Worm (Caenorhabditis elegans) whole organism, midembryonic: ENCODE data around the gene nhr-270.

Experiments used
- T22C8.4 ChIP-seq: fragments of 200-800 bp; sonication (Bioruptor generic); IDR thresholded peaks from 2 replicates; pipeline ENCODE4 v1.3.6; 2022; ENCODE audit warnings: missing genetic modification characterization, missing compliant biosample characterization
- cog-1 ChIP-seq: sonication (generic microtip); optimal IDR thresholded peaks from 2 replicates; lab custom pipeline; 2016; ENCODE audit warnings: missing genetic modification characterization, missing compliant biosample characterization
- flt-1 ChIP-seq: fragments of 200-800 bp; sonication (Bioruptor generic); IDR thresholded peaks from 2 replicates; pipeline ENCODE4 v1.3.6; 2022; ENCODE audit warnings: missing genetic modification characterization, missing compliant biosample characterization
- klf-2 ChIP-seq: fragments of 200-800 bp; sonication (Bioruptor generic); conservative IDR thresholded peaks from 2 replicates; pipeline ENCODE4 v1.3.6; 2022; ENCODE audit warnings: missing genetic modification reagents, missing genetic modification characterization, missing compliant biosample characterization
- med-1 ChIP-seq: sonication (generic microtip); optimal IDR thresholded peaks from 2 replicates; lab custom pipeline; 2017; ENCODE audit warnings: missing genetic modification characterization, mild to moderate bottlenecking, missing compliant biosample characterization, antibody characterized with exemption, missing genetic modification reagents; ENCODE audit not compliant: insufficient read depth
- ref-1 ChIP-seq: fragments of 200-800 bp; sonication (Bioruptor generic); conservative IDR thresholded peaks from 2 replicates; pipeline ENCODE4 v1.3.6; 2022; ENCODE audit warnings: missing genetic modification reagents, missing genetic modification characterization, missing compliant biosample characterization
- tab-1 ChIP-seq: fragments of 200-800 bp; sonication (Bioruptor generic); IDR thresholded peaks from 2 replicates; pipeline ENCODE4 v1.3.6; 2022; ENCODE audit warnings: missing genetic modification characterization, missing compliant biosample characterization
- ztf-23 ChIP-seq: fragments of 200-800 bp; sonication (Bioruptor generic); IDR thresholded peaks from 2 replicates; pipeline ENCODE4 v1.3.6; 2022; ENCODE audit warnings: missing genetic modification reagents, missing genetic modification characterization, missing compliant biosample characterization
- ztf-29 ChIP-seq: fragments of 200-800 bp; sonication (Bioruptor generic); IDR thresholded peaks from 2 replicates; pipeline ENCODE4 v1.3.6; 2022; ENCODE audit warnings: missing genetic modification reagents, missing genetic modification characterization, missing compliant biosample characterization

nhr-270 gene

DNA sequence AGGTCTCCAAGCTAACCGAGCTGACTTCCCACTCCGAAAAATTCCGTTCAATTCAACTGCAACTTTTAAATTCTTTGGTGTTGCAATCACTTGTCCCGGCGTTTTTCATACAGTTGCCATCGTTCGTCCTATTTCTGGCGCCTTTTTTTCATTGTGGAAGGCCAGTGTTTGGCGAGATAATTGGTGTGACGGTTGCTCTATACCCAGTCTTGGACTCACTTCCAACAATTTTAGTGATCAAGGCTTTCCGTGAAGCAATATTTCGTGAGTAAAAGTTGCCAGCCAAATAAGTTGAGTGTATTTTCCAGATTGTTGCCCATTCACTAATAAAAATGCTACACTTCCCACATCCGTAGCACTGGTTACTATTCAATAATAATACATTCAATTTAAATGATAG is 32.3 kb downstream of the nhr-270 start:
- no peak for TF ChIP-seq klf-2 (GFP tag; lab: Robert Waterston, UW)
- TF ChIP-seq cog-1 (tag; lab: Kevin White, UChicago), result no peak
- no peak for TF ChIP-seq ref-1 (GFP tag; lab: Robert Waterston, UW)
- no peak for TF ChIP-seq T22C8.4 (GFP tag; lab: Robert Waterston, UW)
- TF ChIP-seq med-1, result no peak
- TF ChIP-seq ztf-29, result no peak
- TF ChIP-seq ztf-23, result no peak
- TF ChIP-seq tab-1, result no peak
- TF ChIP-seq flt-1 (GFP tag; lab: Robert Waterston, UW), result no peak

DNA sequence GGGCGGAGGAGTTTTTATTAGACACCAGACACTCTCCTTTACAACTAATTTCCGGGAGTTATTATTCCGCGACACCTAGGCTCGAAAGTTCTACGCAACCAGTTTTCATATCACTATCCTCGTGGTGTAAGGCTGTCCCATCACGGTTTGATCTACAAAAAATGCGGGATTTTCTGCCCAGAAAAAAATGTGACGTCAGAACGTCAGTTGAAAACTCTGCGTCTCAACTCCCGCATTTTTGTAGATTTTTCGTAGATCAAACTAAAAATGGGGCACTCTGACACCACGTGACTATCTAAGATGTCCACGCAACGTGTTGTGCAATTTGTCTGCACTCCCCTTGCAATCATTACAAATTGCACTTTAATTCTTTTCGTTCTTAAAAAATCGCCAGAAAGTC is 39.8 kb downstream of the nhr-270 start, which contains the start of gene str-238:
TSS of gene str-238 (plus strand) at position 301 of the 400 bp plus-strand sequence.
- TF ChIP-seq ref-1 (GFP tag; lab: Robert Waterston, UW), result no peak
- no peak for TF ChIP-seq med-1
- no peak for TF ChIP-seq ztf-29
- TF ChIP-seq ztf-23, result no peak
- no peak for TF ChIP-seq flt-1 (GFP tag; lab: Robert Waterston, UW)
- TF ChIP-seq T22C8.4 (GFP tag; lab: Robert Waterston, UW), result no peak
- no peak for TF ChIP-seq klf-2 (GFP tag; lab: Robert Waterston, UW)
- no peak for TF ChIP-seq tab-1
- no peak for TF ChIP-seq cog-1 (tag; lab: Kevin White, UChicago)

DNA sequence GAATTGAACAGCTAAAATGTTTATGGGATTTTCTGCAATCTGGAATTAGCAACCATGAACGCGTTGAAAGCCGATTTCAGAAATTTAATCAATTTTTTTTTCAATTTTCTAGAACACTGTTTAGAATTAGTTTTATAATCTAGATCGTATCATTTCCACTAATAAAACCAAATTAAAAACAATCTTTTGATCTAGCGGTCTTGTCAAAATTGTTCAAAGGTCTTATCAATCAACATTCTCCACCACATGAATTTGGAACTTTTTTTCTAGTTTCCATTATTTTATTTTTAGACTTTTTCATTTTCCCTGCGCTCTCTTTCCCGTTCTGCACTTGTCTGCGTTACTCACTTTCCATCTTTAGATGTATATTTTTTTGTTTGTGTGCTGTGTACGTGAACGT is 42.2 kb downstream of the nhr-270 start, which contains the start of gene srp-2:
TSS of gene srp-2 (plus strand) at position 301 of the 400 bp plus-strand sequence.
- TF ChIP-seq ref-1 (GFP tag; lab: Robert Waterston, UW) (no peak), ztf-23 (no peak), cog-1 (tag; lab: Kevin White, UChicago) (no peak), klf-2 (GFP tag; lab: Robert Waterston, UW) (no peak), flt-1 (GFP tag; lab: Robert Waterston, UW) (no peak), ztf-29 (no peak)

DNA sequence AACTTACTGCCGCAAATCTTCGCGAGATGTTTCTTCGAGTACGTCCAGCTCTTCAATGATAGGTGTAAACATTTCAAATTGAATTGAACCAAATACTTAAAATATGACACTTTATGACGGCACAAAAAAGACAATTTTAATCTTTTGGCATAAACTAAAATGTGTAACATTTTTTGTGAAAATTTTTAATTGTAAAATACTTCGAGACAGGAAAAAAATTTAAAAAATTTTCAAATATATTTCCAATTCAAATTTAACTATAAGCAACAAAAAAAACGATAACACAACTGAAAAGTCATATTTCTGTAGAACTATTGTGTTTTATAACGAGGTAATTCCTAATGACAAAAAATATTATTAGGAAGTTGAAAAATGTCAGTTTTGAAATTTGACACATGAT is 42.7 kb downstream of the nhr-270 start, which contains the start of gene C05E4.12:
TSS of gene C05E4.12 (minus strand) at position 101 of the 400 bp plus-strand sequence.
- TF ChIP-seq tab-1 (no peak), klf-2 (GFP tag; lab: Robert Waterston, UW) (no peak), T22C8.4 (GFP tag; lab: Robert Waterston, UW) (no peak), ztf-23 (no peak), cog-1 (tag; lab: Kevin White, UChicago) (no peak), ztf-29 (no peak)

DNA sequence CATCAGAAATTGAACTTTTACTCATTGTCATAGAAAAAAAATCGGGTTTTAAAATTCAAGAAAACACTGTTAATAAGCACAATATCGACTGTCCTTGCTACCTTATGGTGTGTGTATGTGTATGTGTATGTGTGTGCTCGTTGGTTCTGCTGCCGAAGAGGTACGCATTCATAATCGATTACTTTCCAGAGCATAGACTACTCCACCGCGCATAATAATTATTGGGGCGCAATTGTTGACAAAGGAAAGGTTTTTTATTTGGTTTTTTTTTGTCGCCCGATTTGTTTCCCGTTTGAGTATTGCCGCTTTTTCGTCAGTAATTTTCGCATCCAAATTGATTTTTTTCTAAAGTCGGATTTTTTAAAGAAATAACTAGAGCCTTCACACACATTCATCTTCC is 43.3 kb downstream of the nhr-270 start, which contains the start of gene C05E4.15:
TSS of gene C05E4.15 (minus strand) at position 101 of the 400 bp plus-strand sequence.
- no peak for TF ChIP-seq ztf-23
- no peak for TF ChIP-seq klf-2 (GFP tag; lab: Robert Waterston, UW)
- TF ChIP-seq T22C8.4 (GFP tag; lab: Robert Waterston, UW), result no peak
- TF ChIP-seq med-1, result no peak
- TF ChIP-seq ref-1 (GFP tag; lab: Robert Waterston, UW), result no peak
- TF ChIP-seq tab-1, result no peak
- no peak for TF ChIP-seq flt-1 (GFP tag; lab: Robert Waterston, UW)
- no peak for TF ChIP-seq cog-1 (tag; lab: Kevin White, UChicago)
- no peak for TF ChIP-seq ztf-29

DNA sequence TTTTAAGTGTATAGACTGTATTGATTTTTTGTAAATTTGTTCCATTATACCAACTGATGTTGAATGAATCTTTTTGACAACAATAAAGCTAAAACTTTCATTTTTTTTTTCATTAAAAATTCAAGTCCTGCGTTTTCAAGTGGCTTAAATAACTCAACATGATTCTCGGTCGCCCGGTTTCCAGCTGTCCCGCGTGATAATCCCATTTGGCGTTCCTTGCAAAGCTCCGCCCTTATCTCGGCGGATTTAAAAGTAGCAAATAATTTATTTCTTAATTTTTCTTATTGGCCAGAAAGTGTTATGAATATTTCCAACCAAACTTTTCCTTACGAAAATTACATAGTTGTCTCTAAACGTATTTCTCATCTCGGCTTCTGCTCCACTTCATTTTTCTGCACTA is 48.4 kb downstream of the nhr-270 start, which contains the start of gene str-20:
TSS of gene str-20 (plus strand) at position 301 of the 400 bp plus-strand sequence.
- TF ChIP-seq flt-1 (GFP tag; lab: Robert Waterston, UW) (no peak), ztf-29 (no peak), ztf-23 (no peak), ref-1 (GFP tag; lab: Robert Waterston, UW) (no peak), cog-1 (tag; lab: Kevin White, UChicago) (no peak), med-1 (no peak), tab-1 (no peak), klf-2 (GFP tag; lab: Robert Waterston, UW) (no peak), T22C8.4 (GFP tag; lab: Robert Waterston, UW) (no peak)

DNA sequence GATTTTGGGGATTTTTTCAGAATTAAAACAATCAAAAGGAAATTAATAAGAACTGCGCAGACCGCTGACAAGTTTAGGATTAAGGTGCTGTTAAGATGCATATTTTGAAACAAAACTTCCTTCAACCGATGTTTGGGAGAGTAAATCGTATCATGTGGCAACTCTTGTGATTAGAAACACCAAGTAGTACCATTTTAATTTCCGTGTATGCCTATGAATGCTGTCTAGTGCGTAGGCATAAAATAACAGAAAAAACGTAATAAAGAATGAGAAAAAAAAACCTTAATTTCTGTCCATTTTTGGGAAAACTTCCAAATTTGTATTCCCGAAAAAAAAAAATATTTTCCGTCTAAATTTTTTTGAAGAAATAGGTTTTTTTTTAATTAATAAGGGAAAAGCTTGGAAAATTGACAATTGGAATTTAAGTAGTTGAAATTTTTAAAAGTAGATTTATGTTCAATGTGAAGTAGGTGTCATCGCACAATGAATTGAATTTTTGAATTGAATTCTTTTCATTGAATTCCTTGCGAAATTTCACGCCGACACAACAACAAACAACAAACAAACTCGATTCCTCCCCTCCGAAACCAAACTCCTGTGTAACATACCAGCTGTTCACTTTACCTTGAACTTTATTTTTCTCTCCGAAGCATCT is 51.7 kb downstream of the nhr-270 start, which contains the start of the genes str-262 and srp-1:
TSS of gene str-262 (minus strand) at position 101 of the 655 bp plus-strand sequence.
TSS of gene srp-1 (plus strand) at position 605 of the 655 bp plus-strand sequence.
- no peak for TF ChIP-seq tab-1
- no peak for TF ChIP-seq T22C8.4 (GFP tag; lab: Robert Waterston, UW)
- no peak for TF ChIP-seq ref-1 (GFP tag; lab: Robert Waterston, UW)
- no peak for TF ChIP-seq flt-1 (GFP tag; lab: Robert Waterston, UW)
- TF ChIP-seq ztf-23, result no peak
- TF ChIP-seq ztf-29, result no peak
- no peak for TF ChIP-seq cog-1 (tag; lab: Kevin White, UChicago)
- no peak for TF ChIP-seq klf-2 (GFP tag; lab: Robert Waterston, UW)
- no peak for TF ChIP-seq med-1
